Worm (Caenorhabditis elegans): ENCODE data around the gene uev-2.

- TF ChIP-seq F57A8.1 (GFP tag; optimal IDR thresholded peaks at IDR 0.05), result no peak
- TF ChIP-seq nhr-80 (tag; optimal IDR thresholded peaks at IDR 0.05), result no peak
- TF ChIP-seq ccch-3 (GFP tag; optimal IDR thresholded peaks at IDR 0.05), result no peak
- no peak for TF ChIP-seq sea-2 (GFP tag; IDR thresholded peaks at IDR 0.05)
- TF ChIP-seq pbrm-1 (GFP tag; IDR thresholded peaks at IDR 0.05), result no peak
- no peak for TF ChIP-seq dpl-1 (GFP tag; optimal IDR thresholded peaks at IDR 0.05)
- TF ChIP-seq aptf-3 (GFP tag; IDR thresholded peaks at IDR 0.05), result no peak
- no peak for TF ChIP-seq hsf-1 (GFP tag; IDR thresholded peaks at IDR 0.05)
Measured at ce11 chrIII:5620186-5620585, 37.3 kb downstream of the uev-2 start.
